Worm (Caenorhabditis elegans) whole organism, late embryonic: ENCODE data around the gene sre-5.

Experiments
- C08G9.2 ChIP-seq: sonication (generic microtip); optimal IDR thresholded peaks from 2 replicates; lab custom pipeline; 2016; ENCODE audit warnings: mild to moderate bottlenecking, missing genetic modification characterization, moderate library complexity, missing compliant biosample characterization
- C38D4.7 ChIP-seq: fragments of 200-800 bp; sonication (Bioruptor generic); optimal IDR thresholded peaks from 2 replicates; lab custom pipeline; 2018; ENCODE audit warnings: mild to moderate bottlenecking, missing genetic modification characterization, moderate library complexity, missing compliant biosample characterization
- K02D7.2 ChIP-seq: sonication (generic microtip); optimal IDR thresholded peaks from 2 replicates; lab custom pipeline; 2017; ENCODE audit warnings: mild to moderate bottlenecking, missing genetic modification characterization, missing compliant biosample characterization
- K09A11.1 ChIP-seq: sonication (generic microtip); optimal IDR thresholded peaks from 2 replicates; lab custom pipeline; 2017; ENCODE audit warnings: antibody characterized with exemption, mild to moderate bottlenecking, missing genetic modification characterization, missing compliant biosample characterization; ENCODE audit not compliant: insufficient read depth
- T23F11.4 ChIP-seq: fragments of 200-800 bp; sonication (Bioruptor generic); optimal IDR thresholded peaks from 2 replicates; lab custom pipeline; 2018; ENCODE audit warnings: mild to moderate bottlenecking, missing genetic modification characterization, missing compliant biosample characterization
- ama-1 ChIP-seq: fragments of 150-350 bp; optimal IDR thresholded peaks from 2 replicates; lab custom pipeline; 2014
- ceh-18 ChIP-seq: sonication (generic microtip); optimal IDR thresholded peaks from 2 replicates; lab custom pipeline; 2016; ENCODE audit warnings: missing genetic modification characterization, missing compliant biosample characterization
- ceh-19 ChIP-seq: fragments of 200-800 bp; sonication (Bioruptor generic); optimal IDR thresholded peaks from 2 replicates; lab custom pipeline; 2018; ENCODE audit warnings: mild to moderate bottlenecking, missing genetic modification characterization, missing compliant biosample characterization
- ceh-2 ChIP-seq: sonication (generic microtip); optimal IDR thresholded peaks from 2 replicates; lab custom pipeline; 2016; ENCODE audit warnings: missing genotype, missing genetic modification characterization, missing compliant biosample characterization
- ceh-22 ChIP-seq: sonication (generic microtip); optimal IDR thresholded peaks from 2 replicates; lab custom pipeline; 2017; ENCODE audit warnings: missing biosample characterization, missing genetic modification characterization
- ceh-24 ChIP-seq: sonication (generic microtip); optimal IDR thresholded peaks from 2 replicates; lab custom pipeline; 2016; ENCODE audit warnings: mild to moderate bottlenecking, missing genetic modification characterization, missing compliant biosample characterization
- ceh-31 ChIP-seq: sonication (generic microtip); optimal IDR thresholded peaks from 2 replicates; lab custom pipeline; 2016; ENCODE audit warnings: missing genetic modification characterization, missing compliant biosample characterization
- ceh-34 ChIP-seq: sonication (generic microtip); optimal IDR thresholded peaks from 2 replicates; lab custom pipeline; 2016; ENCODE audit warnings: mild to moderate bottlenecking, missing genetic modification characterization, missing compliant biosample characterization
- ceh-45 ChIP-seq: fragments of 200-800 bp; sonication (Bioruptor generic); IDR thresholded peaks from 2 replicates; pipeline ENCODE4 v1.3.6; 2022; ENCODE audit warnings: missing genetic modification reagents, missing genetic modification characterization, missing compliant biosample characterization
- ceh-48 ChIP-seq: sonication (generic microtip); optimal IDR thresholded peaks from 2 replicates; lab custom pipeline; 2016; ENCODE audit warnings: missing genetic modification characterization, inconsistent platforms, missing compliant biosample characterization
- ceh-6 ChIP-seq: fragments of 200-800 bp; sonication (Bioruptor generic); optimal IDR thresholded peaks from 2 replicates; lab custom pipeline; 2018; ENCODE audit warnings: mild to moderate bottlenecking, missing genetic modification characterization, missing compliant biosample characterization
- ceh-9 ChIP-seq: sonication (generic microtip); optimal IDR thresholded peaks from 2 replicates; lab custom pipeline; 2016; ENCODE audit warnings: mild to moderate bottlenecking, missing genetic modification characterization, inconsistent platforms, missing compliant biosample characterization
- che-1 ChIP-seq: sonication (generic microtip); optimal IDR thresholded peaks from 2 replicates; lab custom pipeline; 2016; ENCODE audit warnings: mild to moderate bottlenecking, missing genetic modification characterization, missing compliant biosample characterization
- dmd-4 ChIP-seq: sonication (generic microtip); optimal IDR thresholded peaks from 2 replicates; lab custom pipeline; 2016; ENCODE audit warnings: borderline replicate concordance, missing genetic modification characterization, missing compliant biosample characterization
- dve-1 ChIP-seq: sonication (generic microtip); optimal IDR thresholded peaks from 2 replicates; lab custom pipeline; 2017; ENCODE audit warnings: antibody characterized with exemption, mild to moderate bottlenecking, missing genetic modification characterization, missing compliant biosample characterization
- elt-4 ChIP-seq: sonication (generic microtip); optimal IDR thresholded peaks from 2 replicates; lab custom pipeline; 2016; ENCODE audit warnings: missing genetic modification characterization, missing compliant biosample characterization
- ets-4 ChIP-seq: sonication (generic microtip); optimal IDR thresholded peaks from 2 replicates; lab custom pipeline; 2016; ENCODE audit warnings: missing genetic modification characterization, missing compliant biosample characterization
- eyg-1 ChIP-seq: sonication (generic microtip); optimal IDR thresholded peaks from 2 replicates; lab custom pipeline; 2016; ENCODE audit warnings: missing genotype, missing genetic modification characterization, missing compliant biosample characterization
- fax-1 ChIP-seq: sonication (generic microtip); optimal IDR thresholded peaks from 2 replicates; lab custom pipeline; 2016; ENCODE audit warnings: missing genotype, missing genetic modification characterization, missing compliant biosample characterization
- fkh-10 ChIP-seq: fragments of 150-350 bp; optimal IDR thresholded peaks from 2 replicates; lab custom pipeline; 2014; ENCODE audit warnings: missing biosample characterization, missing genetic modification reagents, missing genetic modification characterization
- fkh-6 ChIP-seq: sonication (generic microtip); optimal IDR thresholded peaks from 2 replicates; lab custom pipeline; 2016; ENCODE audit warnings: missing genetic modification characterization, missing compliant biosample characterization
- gmeb-2 ChIP-seq: sonication (generic microtip); optimal IDR thresholded peaks from 2 replicates; lab custom pipeline; 2016; ENCODE audit warnings: missing genetic modification characterization, inconsistent platforms, missing compliant biosample characterization
- hlh-15 ChIP-seq: sonication (generic microtip); optimal IDR thresholded peaks from 2 replicates; lab custom pipeline; 2016; ENCODE audit warnings: missing genetic modification characterization, missing compliant biosample characterization
- hlh-30 ChIP-seq: sonication (generic microtip); optimal IDR thresholded peaks from 2 replicates; lab custom pipeline; 2017; ENCODE audit warnings: antibody characterized with exemption, missing genetic modification characterization, missing compliant biosample characterization; ENCODE audit not compliant: insufficient read depth
- hlh-6 ChIP-seq: sonication (generic microtip); optimal IDR thresholded peaks from 2 replicates; lab custom pipeline; 2016; ENCODE audit warnings: missing genotype, missing genetic modification characterization, missing compliant biosample characterization
- madf-2 ChIP-seq: sonication (generic microtip); optimal IDR thresholded peaks from 2 replicates; lab custom pipeline; 2017; ENCODE audit warnings: missing genetic modification characterization, missing compliant biosample characterization
- nfya-1 ChIP-seq: sonication (generic microtip); optimal IDR thresholded peaks from 2 replicates; lab custom pipeline; 2017; ENCODE audit warnings: missing genetic modification characterization, mild to moderate bottlenecking, missing compliant biosample characterization, antibody characterized with exemption, moderate library complexity
- nhr-232 ChIP-seq: sonication (generic microtip); optimal IDR thresholded peaks from 2 replicates; lab custom pipeline; 2016; ENCODE audit warnings: missing genetic modification characterization, missing compliant biosample characterization
- npax-4 ChIP-seq: sonication (generic microtip); optimal IDR thresholded peaks from 2 replicates; lab custom pipeline; 2016; ENCODE audit warnings: missing genetic modification characterization, missing compliant biosample characterization
- odd-2 ChIP-seq: sonication (generic microtip); optimal IDR thresholded peaks from 2 replicates; lab custom pipeline; 2017; ENCODE audit warnings: antibody characterized with exemption, mild to moderate bottlenecking, missing genetic modification characterization, missing compliant biosample characterization
- pag-3 ChIP-seq: sonication (generic microtip); optimal IDR thresholded peaks from 2 replicates; lab custom pipeline; 2016; ENCODE audit warnings: missing compliant biosample characterization, missing genetic modification characterization, borderline replicate concordance
- pat-9 ChIP-seq: fragments of 200-800 bp; sonication (Bioruptor generic); optimal IDR thresholded peaks from 2 replicates; lab custom pipeline; 2018; ENCODE audit warnings: mild to moderate bottlenecking, missing genetic modification characterization, moderate library complexity, missing compliant biosample characterization
- pax-1 ChIP-seq: fragments of 150-350 bp; optimal IDR thresholded peaks from 2 replicates; lab custom pipeline; 2014; ENCODE audit warnings: missing biosample characterization, missing genetic modification characterization
- pha-2 ChIP-seq: sonication (generic microtip); optimal IDR thresholded peaks from 2 replicates; lab custom pipeline; 2017; ENCODE audit warnings: mild to moderate bottlenecking, missing genetic modification characterization, missing compliant biosample characterization
- pros-1 ChIP-seq: fragments of 150-350 bp; optimal IDR thresholded peaks from 2 replicates; lab custom pipeline; 2014; ENCODE audit warnings: missing biosample characterization, missing genetic modification reagents, missing genetic modification characterization
- rnt-1 ChIP-seq: sonication (generic microtip); optimal IDR thresholded peaks from 2 replicates; lab custom pipeline; 2016; ENCODE audit warnings: missing genetic modification characterization, missing compliant biosample characterization
- sdc-2 ChIP-seq: sonication (generic microtip); optimal IDR thresholded peaks from 2 replicates; lab custom pipeline; 2016; ENCODE audit warnings: missing genotype, missing genetic modification characterization, missing compliant biosample characterization
- sox-2 ChIP-seq: fragments of 200-800 bp; sonication (Bioruptor generic); IDR thresholded peaks from 2 replicates; pipeline ENCODE4 v1.3.6; 2022; ENCODE audit warnings: missing genetic modification reagents, missing genetic modification characterization, missing compliant biosample characterization
- sox-4 ChIP-seq: sonication (generic microtip); optimal IDR thresholded peaks from 2 replicates; lab custom pipeline; 2017; ENCODE audit warnings: mild to moderate bottlenecking, missing genetic modification characterization, inconsistent platforms, missing compliant biosample characterization
- tbx-2 ChIP-seq: sonication (generic microtip); optimal IDR thresholded peaks from 2 replicates; lab custom pipeline; 2016; ENCODE audit warnings: missing genetic modification characterization, missing compliant biosample characterization
- ttx-3 ChIP-seq: sonication (generic microtip); optimal IDR thresholded peaks from 2 replicates; lab custom pipeline; 2016; ENCODE audit warnings: missing genetic modification reagents, missing genetic modification characterization, missing compliant biosample characterization
- unc-42 ChIP-seq: sonication (generic microtip); optimal IDR thresholded peaks from 2 replicates; lab custom pipeline; 2016; ENCODE audit warnings: missing genotype, missing genetic modification characterization, missing compliant biosample characterization
- unc-55 ChIP-seq: sonication (generic microtip); optimal IDR thresholded peaks from 2 replicates; lab custom pipeline; 2017; ENCODE audit warnings: missing biosample characterization, missing genetic modification reagents, missing genetic modification characterization
- zip-5 ChIP-seq: sonication (generic microtip); optimal IDR thresholded peaks from 2 replicates; lab custom pipeline; 2016; ENCODE audit warnings: missing genetic modification characterization, missing compliant biosample characterization
- ztf-16 ChIP-seq: sonication (generic microtip); optimal IDR thresholded peaks from 2 replicates; lab custom pipeline; 2017; ENCODE audit warnings: missing genetic modification characterization, missing compliant biosample characterization

Gene sre-5

DNA sequence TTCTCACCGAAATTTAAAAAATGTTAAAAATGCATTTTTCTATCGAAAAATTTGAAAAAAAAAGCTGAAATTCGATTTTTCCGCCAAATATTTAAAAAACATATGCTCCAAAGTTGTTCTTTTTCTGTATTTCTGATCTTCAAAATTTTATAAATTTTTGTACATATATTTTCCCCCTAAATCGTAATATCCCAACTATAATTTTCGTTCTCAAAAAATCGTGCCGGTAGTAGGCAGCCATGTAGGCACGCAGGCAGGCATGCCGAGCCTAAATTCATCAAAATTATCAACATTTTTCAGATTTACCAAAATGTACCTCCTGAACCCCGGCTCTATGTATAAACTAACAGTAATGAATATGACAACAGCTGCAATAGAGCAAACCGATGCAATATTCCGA is at the start of gene sre-5:
Gene sre-5 (plus strand): TSS at position 301 of the 400 bp plus-strand sequence.
- TF ChIP-seq odd-2 (tag; lab: Kevin White, UChicago): no peak
- no peak for TF ChIP-seq elt-4 (tag; lab: Kevin White, UChicago)
- TF ChIP-seq rnt-1 (tag; lab: Kevin White, UChicago): no peak
- TF ChIP-seq ceh-18 (tag; lab: Kevin White, UChicago): no peak
- no peak for TF ChIP-seq ceh-19
- no peak for TF ChIP-seq gmeb-2
- TF ChIP-seq che-1 (tag; lab: Kevin White, UChicago): no peak
- TF ChIP-seq ceh-45: no peak
- no peak for TF ChIP-seq dve-1
- no peak for TF ChIP-seq hlh-30
- no peak for TF ChIP-seq K02D7.2 (tag; lab: Kevin White, UChicago)
- no peak for TF ChIP-seq ttx-3 (tag; lab: Kevin White, UChicago)

DNA sequence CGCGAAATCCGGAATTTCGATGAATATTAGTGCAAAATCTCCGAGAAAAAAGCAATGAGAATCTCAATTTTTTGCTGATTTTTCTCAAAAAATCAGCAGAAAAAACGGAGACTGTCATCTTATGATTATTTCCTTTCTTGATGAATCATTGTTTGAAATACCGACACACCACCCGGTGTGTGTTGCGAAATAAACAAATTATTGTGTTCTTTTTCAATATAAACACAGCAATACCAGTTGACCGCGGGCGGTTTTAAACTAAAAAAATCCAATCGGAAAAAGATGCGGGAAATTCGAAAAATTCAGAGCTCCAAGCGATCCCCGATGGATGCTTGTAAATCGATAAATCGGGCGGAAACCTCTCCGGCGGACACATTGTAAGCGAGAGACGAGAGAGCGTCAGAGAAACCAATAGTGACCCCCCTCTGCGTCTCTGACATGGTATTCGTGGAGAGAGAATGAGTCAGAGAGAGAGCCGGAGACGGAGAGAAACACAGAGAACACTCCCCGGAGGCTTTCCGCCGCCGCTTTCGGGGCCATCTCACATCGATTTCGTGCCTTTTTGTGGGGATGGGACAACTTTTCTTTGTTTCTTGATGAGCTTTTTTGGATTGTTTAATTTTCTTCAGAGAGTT is 49.5 kb upstream of the sre-5 start:
- TF ChIP-seq ceh-24 (tag; lab: Kevin White, UChicago): no peak
- no peak for TF ChIP-seq pag-3 (tag; lab: Kevin White, UChicago)
- TF ChIP-seq sox-4 (tag; lab: Kevin White, UChicago): no peak
- no peak for TF ChIP-seq eyg-1 (tag; lab: Kevin White, UChicago)
- TF ChIP-seq ceh-31: peak; percentile 71
- TF ChIP-seq dmd-4: no peak
- no peak for TF ChIP-seq ceh-9
- peak; percentile 28 for TF ChIP-seq ceh-34
- TF ChIP-seq tbx-2 (tag; lab: Kevin White, UChicago): peak; percentile 33
- TF ChIP-seq ceh-2 (tag; lab: Kevin White, UChicago): no peak
- no peak for TF ChIP-seq pha-2 (tag; lab: Kevin White, UChicago)
- no peak for TF ChIP-seq ama-1
- TF ChIP-seq sox-2 (GFP tag; lab: Robert Waterston, UW): no peak
- TF ChIP-seq C38D4.7: no peak
- peak; percentile 89 for TF ChIP-seq ceh-48 (tag; lab: Kevin White, UChicago)
- no peak for TF ChIP-seq sdc-2
- no peak for TF ChIP-seq pros-1 (tag; lab: Kevin White, UChicago)
- TF ChIP-seq odd-2 (tag; lab: Kevin White, UChicago): no peak
- no peak for TF ChIP-seq ceh-6
- no peak for TF ChIP-seq C08G9.2 (tag; lab: Kevin White, UChicago)
- TF ChIP-seq che-1 (tag; lab: Kevin White, UChicago): no peak
- TF ChIP-seq zip-5: no peak
- TF ChIP-seq ceh-22 (tag; lab: Kevin White, UChicago): no peak
- no peak for TF ChIP-seq K09A11.1 (tag; lab: Kevin White, UChicago)
- TF ChIP-seq pax-1: no peak
- TF ChIP-seq nhr-232 (tag; lab: Kevin White, UChicago): no peak
- TF ChIP-seq pat-9: no peak
- no peak for TF ChIP-seq fax-1
- TF ChIP-seq fkh-6 (tag; lab: Kevin White, UChicago): no peak
- peak; percentile 79 for TF ChIP-seq nfya-1 (tag; lab: Kevin White, UChicago)
- no peak for TF ChIP-seq hlh-6 (tag; lab: Kevin White, UChicago)
- TF ChIP-seq ceh-45: no peak
- TF ChIP-seq fkh-10: no peak
- no peak for TF ChIP-seq K02D7.2 (tag; lab: Kevin White, UChicago)
- no peak for TF ChIP-seq ceh-19
- no peak for TF ChIP-seq T23F11.4 (GFP tag; lab: Kevin White, UChicago)
- TF ChIP-seq npax-4 (tag; lab: Kevin White, UChicago): no peak
- TF ChIP-seq hlh-15 (tag; lab: Kevin White, UChicago): no peak
- TF ChIP-seq ztf-16: no peak
- no peak for TF ChIP-seq ets-4 (tag; lab: Kevin White, UChicago)
- TF ChIP-seq unc-55 (GFP tag; lab: Kevin White, UChicago): peak; percentile 87
- no peak for TF ChIP-seq dve-1
- TF ChIP-seq ceh-18 (tag; lab: Kevin White, UChicago): peak; percentile 23
- TF ChIP-seq unc-42 (tag; lab: Kevin White, UChicago): peak; percentile 14
- TF ChIP-seq madf-2 (tag; lab: Kevin White, UChicago): no peak
